Worm (Caenorhabditis elegans): Measurements from ENCODE around the gene zyg-8.

Gene zyg-8

DNA sequence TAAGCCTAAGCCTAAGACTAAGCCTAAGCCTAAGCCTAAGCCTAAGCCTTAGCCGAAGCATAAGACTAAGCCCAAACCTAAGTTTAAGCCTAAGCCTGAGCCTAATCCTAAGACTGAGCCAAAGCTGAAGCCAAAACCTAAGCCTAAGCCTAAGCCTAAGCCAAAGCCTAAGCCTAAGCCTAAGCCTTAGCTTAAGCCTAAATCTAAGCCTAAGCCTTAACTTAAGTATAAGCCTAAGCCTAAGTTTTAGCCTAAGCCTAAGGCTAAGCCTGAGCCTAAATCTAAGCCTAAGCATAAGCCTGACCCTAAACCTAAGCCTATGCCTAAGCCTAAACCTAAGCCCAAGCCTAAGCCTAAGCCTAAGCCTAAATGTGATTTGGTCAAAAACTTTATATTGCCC, 46.3 kb upstream of the zyg-8 start:
- TF ChIP-seq php-3 (GFP tag; IDR thresholded peaks at IDR 0.05) (no peak), pha-4 (GFP tag; IDR thresholded peaks at IDR 0.05) (no peak), pha-4 (tag; optimal IDR thresholded peaks at IDR 0.05) (no peak), nhr-77 (tag; optimal IDR thresholded peaks at IDR 0.05) (no peak), hlh-30 (tag; optimal IDR thresholded peaks at IDR 0.05; ENCODE audit: insufficient read depth) (no peak), lin-15B (tag; optimal IDR thresholded peaks at IDR 0.05) (no peak), mep-1 (tag; optimal IDR thresholded peaks at IDR 0.05) (no peak), ceh-20 (GFP tag; IDR thresholded peaks at IDR 0.05) (no peak), F10B5.3 (tag; optimal IDR thresholded peaks at IDR 0.05) (no peak), tra-1 (GFP tag; IDR thresholded peaks at IDR 0.05) (no peak), F37D6.2 (tag; optimal IDR thresholded peaks at IDR 0.05) (no peak), mxl-3 (GFP tag; optimal IDR thresholded peaks at IDR 0.05) (no peak), daf-19 (GFP tag; conservative IDR thresholded peaks at IDR 0.05) (no peak)

DNA sequence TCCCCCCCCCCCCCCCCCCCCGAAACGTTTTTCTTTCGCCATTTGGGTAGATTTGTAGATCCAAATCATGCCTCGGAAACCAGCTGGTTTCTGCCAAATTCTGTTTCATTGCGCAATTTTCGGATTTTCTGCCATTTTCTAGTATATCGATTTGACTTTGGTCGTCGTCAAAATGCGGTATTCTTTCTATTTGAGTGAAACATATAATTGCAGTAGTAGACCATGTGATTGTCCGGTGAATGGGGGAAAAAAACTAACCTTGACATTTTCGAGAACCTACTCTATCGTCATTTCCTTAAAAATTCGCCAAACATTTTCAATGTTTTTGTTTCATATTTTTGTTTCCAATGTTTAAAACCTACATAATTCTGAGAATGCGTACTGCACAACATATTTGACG, 45.9 kb upstream of the zyg-8 start:
- TF ChIP-seq dpl-1 (GFP tag; optimal IDR thresholded peaks at IDR 0.05) (no peak), zip-11 (GFP tag; IDR thresholded peaks at IDR 0.05) (no peak), madf-5 (GFP tag; IDR thresholded peaks at IDR 0.05) (no peak), php-3 (GFP tag; IDR thresholded peaks at IDR 0.05) (no peak), ces-1 (GFP tag; optimal IDR thresholded peaks at IDR 0.05) (no peak), hif-1 (tag; optimal IDR thresholded peaks at IDR 0.05) (no peak), ztf-11 (tag; optimal IDR thresholded peaks at IDR 0.05) (no peak), aha-1 (tag) (peak; percentile 35), unc-62 (GFP tag; optimal IDR thresholded peaks at IDR 0.05 in 1 of 2) (peak in 1 of 2 experiments; percentile 94), unc-62 (tag; optimal IDR thresholded peaks at IDR 0.05) (no peak), hlh-11 (tag; optimal IDR thresholded peaks at IDR 0.05) (peak; percentile 14), nhr-25 (tag; optimal IDR thresholded peaks at IDR 0.05; ENCODE audit: borderline replicate concordance, insufficient read depth) (peak; percentile 50), mdt-29 (GFP tag; IDR thresholded peaks at IDR 0.05) (no peak), Y5F2A.4 (GFP tag; optimal IDR thresholded peaks at IDR 0.05) (no peak), hlh-30 (tag; optimal IDR thresholded peaks at IDR 0.05; ENCODE audit: insufficient read depth) (peak; percentile 8)

DNA sequence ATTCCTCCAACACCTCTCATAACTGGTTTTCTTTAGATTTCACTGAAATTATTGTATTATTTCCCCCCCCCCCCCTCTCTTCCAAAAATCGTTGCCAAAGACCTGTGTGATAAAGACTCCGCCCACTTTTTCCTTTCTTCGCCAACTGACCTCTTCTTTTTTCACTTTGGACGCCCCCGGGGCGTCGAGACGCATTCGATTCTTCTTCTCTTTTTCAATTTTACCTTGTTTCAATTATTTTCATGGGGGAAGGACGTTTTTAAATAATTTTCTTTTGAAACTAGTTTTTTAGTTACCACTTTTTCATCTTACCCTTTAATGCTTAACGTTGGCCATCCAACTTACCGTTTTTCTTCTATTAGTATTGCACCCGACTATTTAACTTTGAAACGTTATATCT, 43.5 kb upstream of the zyg-8 start:
- TF ChIP-seq aha-1 (tag) (no peak), nhr-25 (tag; optimal IDR thresholded peaks at IDR 0.05; ENCODE audit: borderline replicate concordance, insufficient read depth) (peak; percentile 6), ama-1 (optimal IDR thresholded peaks at IDR 0.05) (peak; percentile 52)

DNA sequence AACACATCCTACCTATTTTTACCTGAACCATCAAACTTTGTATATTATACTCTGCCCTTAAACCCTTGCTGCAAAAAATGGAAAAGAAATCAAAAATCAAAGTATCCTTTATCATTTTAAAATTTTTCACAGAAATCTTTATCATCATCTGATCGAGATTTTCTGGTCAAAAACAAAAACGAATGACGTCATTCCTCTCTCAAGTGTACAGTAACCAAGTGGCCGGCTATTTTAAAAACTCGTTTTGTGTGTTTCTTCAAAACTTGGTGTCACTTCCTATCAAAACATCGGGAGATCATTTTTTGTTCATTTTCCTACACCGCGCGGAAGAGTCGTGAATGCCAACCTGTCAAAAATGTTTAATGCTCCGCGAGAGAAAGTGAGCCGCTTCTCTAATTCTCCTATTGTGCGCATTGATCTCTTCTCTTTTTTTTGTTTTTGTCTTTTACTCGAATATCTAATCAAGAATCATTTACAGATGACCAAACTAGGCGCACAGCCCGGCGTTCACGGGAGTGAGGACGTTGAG, 41.4 kb upstream of the zyg-8 start, which contains the start of gene brp-1:
brp-1 (plus strand) TSS at position 479 of the 529 bp plus-strand sequence.
- TF ChIP-seq fkh-10 (GFP tag; optimal IDR thresholded peaks at IDR 0.05) (no peak), T20F7.1 (GFP tag; optimal IDR thresholded peaks at IDR 0.05) (no peak), madf-9 (GFP tag; conservative IDR thresholded peaks at IDR 0.05) (peak; percentile 3; the same call in 1 of the 2 replicates), D1046.2 (GFP tag; IDR thresholded peaks at IDR 0.05) (no peak), daf-8 (GFP tag; IDR thresholded peaks at IDR 0.05) (no peak), unc-62 (GFP tag; optimal IDR thresholded peaks at IDR 0.05 in 1 of 2) (peak in 1 of 2 experiments; percentile 70), unc-62 (tag; optimal IDR thresholded peaks at IDR 0.05) (no peak), zip-11 (GFP tag; IDR thresholded peaks at IDR 0.05) (no peak), lin-1 (GFP tag; IDR thresholded peaks at IDR 0.05) (no peak), set-16 (GFP tag; IDR thresholded peaks at IDR 0.05) (no peak), skn-1 (tag; optimal IDR thresholded peaks at IDR 0.05) (no peak), nhr-77 (tag; optimal IDR thresholded peaks at IDR 0.05) (no peak), daf-12 (tag; optimal IDR thresholded peaks at IDR 0.05) (no peak), lim-7 (GFP tag; IDR thresholded peaks at IDR 0.05) (no peak), snpc-4 (tag; optimal IDR thresholded peaks at IDR 0.05) (no peak), F26F4.8 (GFP tag; conservative IDR thresholded peaks at IDR 0.05) (no peak), hlh-11 (tag; optimal IDR thresholded peaks at IDR 0.05) (no peak), zip-2 (tag; optimal IDR thresholded peaks at IDR 0.05) (no peak), spr-1 (tag; optimal IDR thresholded peaks at IDR 0.05) (no peak), tag-97 (GFP tag; IDR thresholded peaks at IDR 0.05) (no peak), ceh-62 (tag; optimal IDR thresholded peaks at IDR 0.05) (no peak), ctbp-1 (GFP tag; IDR thresholded peaks at IDR 0.05) (no peak), sdz-12 (GFP tag; optimal IDR thresholded peaks at IDR 0.05) (no peak), lsy-2 (tag; optimal IDR thresholded peaks at IDR 0.05) (no peak), nhr-28 (tag; optimal IDR thresholded peaks at IDR 0.05) (peak; percentile 8)
